Worm (Caenorhabditis elegans) whole organism, mixed stage, embryonic: ENCODE results near the gene fbxb-24.

Experiments
- M03D4.4 ChIP-seq: sonication (generic microtip); optimal IDR thresholded peaks from 2 replicates; lab custom pipeline; 2017; ENCODE audit warnings: mild to moderate bottlenecking, missing genetic modification characterization, missing compliant biosample characterization
- blmp-1 ChIP-seq: fragments of 150-350 bp; optimal IDR thresholded peaks from 2 replicates; lab custom pipeline; 2014; ENCODE audit warnings: missing biosample characterization, missing genetic modification characterization
- ceh-39 ChIP-seq: fragments of 150-350 bp; optimal IDR thresholded peaks from 2 replicates; lab custom pipeline; 2014; ENCODE audit warnings: missing biosample characterization, missing genetic modification characterization
- ceh-43 ChIP-seq: fragments of 200-800 bp; sonication (Bioruptor generic); optimal IDR thresholded peaks from 2 replicates; lab custom pipeline; 2018; ENCODE audit warnings: mild to moderate bottlenecking, missing genetic modification characterization, moderate library complexity, missing compliant biosample characterization
- ces-1 ChIP-seq: fragments of 150-350 bp; optimal IDR thresholded peaks from 2 replicates; lab custom pipeline; 2014; ENCODE audit warnings: missing biosample characterization, missing genetic modification reagents, missing genetic modification characterization
- drap-1 ChIP-seq: fragments of 200-800 bp; sonication (Bioruptor generic); optimal IDR thresholded peaks from 3 replicates; lab custom pipeline; 2018; ENCODE audit warnings: mild to moderate bottlenecking, missing genetic modification characterization, missing compliant biosample characterization
- elt-3 ChIP-seq: fragments of 150-350 bp; optimal IDR thresholded peaks from 2 replicates; lab custom pipeline; 2014; ENCODE audit warnings: missing biosample characterization, missing genetic modification characterization
- flh-1 ChIP-seq: fragments of 200-800 bp; sonication (Bioruptor generic); optimal IDR thresholded peaks from 2 replicates; lab custom pipeline; 2018; ENCODE audit warnings: mild to moderate bottlenecking, missing genetic modification characterization, moderate library complexity, missing compliant biosample characterization
- ham-2 ChIP-seq: fragments of 200-800 bp; sonication (Bioruptor generic); optimal IDR thresholded peaks from 2 replicates; lab custom pipeline; 2018; ENCODE audit warnings: mild to moderate bottlenecking, missing genetic modification characterization, missing compliant biosample characterization
- hlh-1 ChIP-seq: fragments of 150-350 bp; optimal IDR thresholded peaks from 2 replicates; lab custom pipeline; 2014; ENCODE audit warnings: missing biosample characterization, missing genetic modification reagents, missing genetic modification characterization
- lin-13 ChIP-seq: fragments of 150-350 bp; optimal IDR thresholded peaks from 2 replicates; lab custom pipeline; 2014; ENCODE audit warnings: missing biosample characterization, missing genetic modification characterization
- lsy-2 ChIP-seq: fragments of 150-350 bp; optimal IDR thresholded peaks from 2 replicates; lab custom pipeline; 2014; ENCODE audit warnings: missing biosample characterization, missing genetic modification characterization
- mab-5 ChIP-seq: fragments of 150-350 bp; optimal IDR thresholded peaks from 2 replicates; lab custom pipeline; 2014; ENCODE audit warnings: missing biosample characterization, missing genetic modification characterization
- mep-1 ChIP-seq: fragments of 150-350 bp; optimal IDR thresholded peaks from 2 replicates; lab custom pipeline; 2017; ENCODE audit warnings: missing biosample characterization, missing genetic modification reagents, missing genetic modification characterization, inconsistent platforms
- mls-2 ChIP-seq: sonication (generic microtip); optimal IDR thresholded peaks from 2 replicates; lab custom pipeline; 2016; ENCODE audit warnings: mild to moderate bottlenecking, missing genetic modification characterization, moderate library complexity, missing compliant biosample characterization
- nhr-12 ChIP-seq: fragments of 150-350 bp; optimal IDR thresholded peaks from 2 replicates; lab custom pipeline; 2014; ENCODE audit warnings: missing biosample characterization, missing genetic modification characterization
- nhr-2 ChIP-seq: fragments of 150-350 bp; optimal IDR thresholded peaks from 2 replicates; lab custom pipeline; 2014; ENCODE audit warnings: missing biosample characterization, missing genetic modification characterization
- nhr-237 ChIP-seq: fragments of 150-350 bp; optimal IDR thresholded peaks from 2 replicates; lab custom pipeline; 2014; ENCODE audit warnings: missing biosample characterization, missing genetic modification characterization
- nhr-28 ChIP-seq: fragments of 150-350 bp; optimal IDR thresholded peaks from 2 replicates; lab custom pipeline; 2014; ENCODE audit warnings: missing biosample characterization, missing genetic modification characterization
- nhr-76 ChIP-seq: sonication (generic microtip); optimal IDR thresholded peaks from 2 replicates; lab custom pipeline; 2017; ENCODE audit warnings: missing biosample characterization, missing genetic modification characterization
- pha-4 ChIP-seq: fragments of 150-350 bp; optimal IDR thresholded peaks from 2 replicates; lab custom pipeline; 2018; ENCODE audit warnings: missing biosample characterization, missing genetic modification reagents, missing genetic modification characterization
- sem-2 ChIP-seq: fragments of 200-800 bp; sonication (Bioruptor generic); optimal IDR thresholded peaks from 2 replicates; lab custom pipeline; 2018; ENCODE audit warnings: mild to moderate bottlenecking, missing genetic modification characterization, missing compliant biosample characterization
- snpc-4 ChIP-seq: fragments of 150-350 bp; optimal IDR thresholded peaks from 2 replicates; lab custom pipeline; 2014; ENCODE audit warnings: missing biosample characterization, missing genetic modification characterization
- sptf-1 ChIP-seq: sonication (generic microtip); optimal IDR thresholded peaks from 2 replicates; lab custom pipeline; 2017; ENCODE audit warnings: mild to moderate bottlenecking, missing genetic modification characterization, moderate library complexity, missing compliant biosample characterization
- tbx-8 ChIP-seq: fragments of 200-800 bp; sonication (Bioruptor generic); optimal IDR thresholded peaks from 2 replicates; lab custom pipeline; 2018; ENCODE audit warnings: mild to moderate bottlenecking, missing genetic modification characterization, moderate library complexity, missing compliant biosample characterization
- unc-120 ChIP-seq: sonication (generic microtip); optimal IDR thresholded peaks from 2 replicates; lab custom pipeline; 2017; ENCODE audit warnings: missing genetic modification characterization, missing compliant biosample characterization; ENCODE audit not compliant: poor library complexity, severe bottlenecking
- unc-62 ChIP-seq: fragments of 150-350 bp; optimal IDR thresholded peaks from 2 replicates; lab custom pipeline; 2014; ENCODE audit warnings: missing biosample characterization, missing genetic modification reagents, missing genetic modification characterization
- zip-8 ChIP-seq: fragments of 150-350 bp; optimal IDR thresholded peaks from 2 replicates; lab custom pipeline; 2014; ENCODE audit warnings: missing biosample characterization, missing genetic modification characterization
- ztf-11 ChIP-seq: fragments of 150-350 bp; optimal IDR thresholded peaks from 2 replicates; lab custom pipeline; 2014; ENCODE audit warnings: missing biosample characterization, missing genetic modification characterization

fbxb-24 gene

ce11 chrIII:11909778-11910177 is 1.0 kb downstream of the fbxb-24 start, which contains the start of gene faah-4:
faah-4 (minus strand) TSS chrIII:11909878.
- no peak for TF ChIP-seq mab-5 (tag; lab: Kevin White, UChicago)
- TF ChIP-seq nhr-28, result no peak
- TF ChIP-seq ces-1 (GFP tag; lab: Kevin White, UChicago), result no peak
- no peak for TF ChIP-seq zip-8
- TF ChIP-seq hlh-1 (tag; lab: Kevin White, UChicago), result no peak
- no peak for TF ChIP-seq ceh-39 (tag; lab: Kevin White, UChicago)
- no peak for TF ChIP-seq elt-3 (tag; lab: Kevin White, UChicago)
- no peak for TF ChIP-seq pha-4 (tag; lab: Kevin White, UChicago)
- TF ChIP-seq sptf-1 (tag; lab: Kevin White, UChicago), result no peak
- TF ChIP-seq nhr-2 (tag; lab: Kevin White, UChicago), result no peak
- no peak for TF ChIP-seq nhr-237 (tag; lab: Kevin White, UChicago)
- no peak for TF ChIP-seq unc-120 (tag; lab: Kevin White, UChicago)
- no peak for TF ChIP-seq lsy-2
- TF ChIP-seq, all 35 proteins: peak for 0

- TF ChIP-seq pha-4 (tag; lab: Kevin White, UChicago) (no peak), ham-2 (GFP tag; lab: Kevin White, UChicago) (no peak), mab-5 (tag; lab: Kevin White, UChicago) (no peak), lsy-2 (no peak), elt-3 (tag; lab: Kevin White, UChicago) (no peak), tbx-8 (GFP tag; lab: Kevin White, UChicago) (no peak), sem-2 (GFP tag; lab: Kevin White, UChicago) (no peak), snpc-4 (tag; lab: Kevin White, UChicago) (no peak), hlh-1 (tag; lab: Kevin White, UChicago) (no peak), nhr-76 (tag; lab: Kevin White, UChicago) (no peak), unc-120 (tag; lab: Kevin White, UChicago) (no peak)
- TF ChIP-seq, all 35 proteins: peak for 0
Measured at ce11 chrIII:11914220-11914619, 5.5 kb downstream of the fbxb-24 start, which contains the start of gene Y56A3A.16. Y56A3A.16 (minus strand) TSS chrIII:11914320.

DNA sequence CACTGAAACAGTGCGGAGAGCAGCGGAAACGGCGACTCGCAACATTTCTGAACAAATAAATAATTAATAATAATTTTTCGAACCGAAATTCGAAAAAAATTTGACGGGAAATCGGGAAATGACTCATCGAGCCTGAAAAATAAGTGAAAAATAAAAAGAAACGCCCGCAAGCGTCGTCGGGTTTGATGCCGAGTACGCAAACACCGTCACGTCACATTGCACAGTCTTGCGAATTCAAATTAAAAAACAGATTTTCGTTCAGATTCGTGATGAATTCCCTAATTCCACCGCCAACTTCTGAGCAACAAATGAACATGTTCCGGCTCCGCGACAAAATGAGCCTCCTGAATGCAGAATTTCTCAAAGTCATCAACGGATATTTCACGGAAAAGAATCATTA is 6.9 kb downstream of the fbxb-24 start, which contains the start of the genes ndab-1 and npp-16:
Gene ndab-1 (minus strand): TSS at position 47 of the 400 bp plus-strand sequence.
Gene npp-16 (plus strand): TSS at position 263 of the 400 bp plus-strand sequence.
- TF ChIP-seq elt-3 (tag; lab: Kevin White, UChicago), result no peak
- no peak for TF ChIP-seq lsy-2
- no peak for TF ChIP-seq lin-13 (tag; lab: Kevin White, UChicago)
- no peak for TF ChIP-seq sem-2 (GFP tag; lab: Kevin White, UChicago)
- no peak for TF ChIP-seq nhr-12 (tag; lab: Kevin White, UChicago)
- no peak for TF ChIP-seq nhr-28
- no peak for TF ChIP-seq mls-2 (tag; lab: Kevin White, UChicago)
- TF ChIP-seq M03D4.4 (tag; lab: Kevin White, UChicago), result peak; percentile 39
- TF ChIP-seq tbx-8 (GFP tag; lab: Kevin White, UChicago), result no peak
- peak; percentile 42 for TF ChIP-seq ces-1 (GFP tag; lab: Kevin White, UChicago)

- TF ChIP-seq snpc-4 (tag; lab: Kevin White, UChicago), result no peak
- no peak for TF ChIP-seq nhr-2 (tag; lab: Kevin White, UChicago)
- TF ChIP-seq, all 35 proteins: peak for 0
Measured at ce11 chrIII:11916260-11916659, 7.5 kb downstream of the fbxb-24 start.

ce11 chrIII:11917090-11917489 is 8.3 kb downstream of the fbxb-24 start:
- TF ChIP-seq mep-1 (tag; lab: Kevin White, UChicago) (no peak), ceh-43 (GFP tag; lab: Kevin White, UChicago) (no peak), zip-8 (no peak), sptf-1 (tag; lab: Kevin White, UChicago) (no peak), lin-13 (tag; lab: Kevin White, UChicago) (no peak), tbx-8 (GFP tag; lab: Kevin White, UChicago) (no peak), ham-2 (GFP tag; lab: Kevin White, UChicago) (no peak), unc-120 (tag; lab: Kevin White, UChicago) (no peak)

DNA sequence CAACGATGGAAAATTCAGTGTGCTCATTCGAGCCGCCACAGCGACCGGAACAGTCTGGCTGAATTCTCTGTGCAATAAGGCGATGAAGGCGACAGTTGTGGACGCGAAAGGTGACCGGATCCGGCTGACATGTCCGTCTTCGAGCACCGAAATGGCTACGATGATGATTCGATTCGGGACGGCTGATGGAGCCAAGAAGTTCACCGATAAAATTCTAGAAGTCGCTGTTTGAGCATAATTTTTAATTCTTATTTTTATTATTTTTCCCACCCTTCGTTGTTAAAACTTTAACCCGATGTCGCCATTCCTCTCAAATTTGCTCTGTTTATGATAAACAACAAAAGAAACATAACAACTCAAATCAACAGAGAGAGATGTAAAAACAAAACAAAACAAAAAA is 8.8 kb downstream of the fbxb-24 start:
- no peak for TF ChIP-seq unc-62 (GFP tag; lab: Kevin White, UChicago)
- no peak for TF ChIP-seq mab-5 (tag; lab: Kevin White, UChicago)
- TF ChIP-seq drap-1 (GFP tag; lab: Kevin White, UChicago), result no peak
- no peak for TF ChIP-seq blmp-1 (tag; lab: Kevin White, UChicago)
- no peak for TF ChIP-seq nhr-28
- TF ChIP-seq sem-2 (GFP tag; lab: Kevin White, UChicago), result no peak
- TF ChIP-seq flh-1 (GFP tag; lab: Kevin White, UChicago), result no peak
- no peak for TF ChIP-seq lin-13 (tag; lab: Kevin White, UChicago)
- no peak for TF ChIP-seq sptf-1 (tag; lab: Kevin White, UChicago)
- no peak for TF ChIP-seq elt-3 (tag; lab: Kevin White, UChicago)
- no peak for TF ChIP-seq snpc-4 (tag; lab: Kevin White, UChicago)
- TF ChIP-seq nhr-76 (tag; lab: Kevin White, UChicago), result no peak
- no peak for TF ChIP-seq ztf-11 (tag; lab: Kevin White, UChicago)
- no peak for TF ChIP-seq nhr-12 (tag; lab: Kevin White, UChicago)
- TF ChIP-seq, all 35 proteins: peak for 0
